Worm (Caenorhabditis elegans) whole organism, L4 larva: ENCODE measurements around the gene ZC262.4.

Experiments
- F10B5.3 ChIP-seq: sonication (generic microtip); optimal IDR thresholded peaks from 2 replicates; lab custom pipeline; 2016; ENCODE audit warnings: mild to moderate bottlenecking, missing genetic modification characterization, missing compliant biosample characterization
- F26F4.8 ChIP-seq: fragments of 200-800 bp; sonication (Bioruptor generic); conservative IDR thresholded peaks from 2 replicates; pipeline ENCODE4 v1.3.6; 2022; ENCODE audit warnings: missing genetic modification characterization, missing compliant biosample characterization
- R02D3.7 ChIP-seq: fragments of 150-350 bp; sonication (generic microtip); optimal IDR thresholded peaks from 3 replicates; lab custom pipeline; 2014; ENCODE audit warnings: missing biosample characterization, missing genetic modification characterization
- Y75B8A.6 ChIP-seq: fragments of 200-800 bp; sonication (Bioruptor generic); IDR thresholded peaks from 2 replicates; pipeline ENCODE4 v1.3.6; 2022; ENCODE audit warnings: missing genetic modification reagents, missing genetic modification characterization, missing compliant biosample characterization
- ZK337.2 ChIP-seq: fragments of 200-800 bp; sonication (Bioruptor generic); IDR thresholded peaks from 2 replicates; pipeline ENCODE4 v1.3.6; 2022; ENCODE audit warnings: missing genetic modification reagents, missing genetic modification characterization, missing compliant biosample characterization
- ama-1 ChIP-seq: fragments of 150-350 bp; optimal IDR thresholded peaks from 2 replicates; lab custom pipeline; 2014; ENCODE audit warnings: inconsistent platforms, mixed read lengths
- arid-1 ChIP-seq: fragments of 200-800 bp; sonication (Bioruptor generic); conservative IDR thresholded peaks from 2 replicates; pipeline ENCODE4 v1.3.6; 2022; ENCODE audit warnings: missing genetic modification reagents, missing genetic modification characterization, missing compliant biosample characterization
- attf-4 ChIP-seq: sonication (generic microtip); optimal IDR thresholded peaks from 3 replicates; lab custom pipeline; 2017; ENCODE audit warnings: missing biosample characterization, missing genetic modification characterization
- ceh-20 ChIP-seq: fragments of 200-800 bp; sonication (Bioruptor generic); IDR thresholded peaks from 2 replicates; pipeline ENCODE4 v1.3.6; 2022; ENCODE audit warnings: missing genetic modification reagents, missing genetic modification characterization, missing compliant biosample characterization
- ceh-28 ChIP-seq: fragments of 150-350 bp; optimal IDR thresholded peaks from 2 replicates; lab custom pipeline; 2014; ENCODE audit warnings: missing biosample characterization, missing genetic modification reagents, missing genetic modification characterization
- ceh-44 ChIP-seq: fragments of 200-800 bp; sonication (Bioruptor generic); IDR thresholded peaks from 2 replicates; pipeline ENCODE4 v1.3.6; 2022; ENCODE audit warnings: missing genetic modification reagents, missing genetic modification characterization, missing compliant biosample characterization
- ces-1 ChIP-seq: fragments of 150-350 bp; sonication (generic microtip); optimal IDR thresholded peaks from 4 replicates; lab custom pipeline; 2014; ENCODE audit warnings: missing biosample characterization, missing genetic modification reagents, missing genetic modification characterization
- cey-2 ChIP-seq: sonication (generic microtip); optimal IDR thresholded peaks from 3 replicates; lab custom pipeline; 2017; ENCODE audit warnings: missing genetic modification characterization, mild to moderate bottlenecking, missing compliant biosample characterization, antibody characterized with exemption, borderline replicate concordance; ENCODE audit not compliant: insufficient read depth
- ctbp-1 ChIP-seq: fragments of 200-800 bp; sonication (Bioruptor generic); IDR thresholded peaks from 2 replicates; pipeline ENCODE4 v1.3.6; 2022; ENCODE audit warnings: missing genetic modification reagents, missing genetic modification characterization, missing compliant biosample characterization
- daf-12 ChIP-seq: fragments of 150-350 bp; optimal IDR thresholded peaks from 2 replicates; lab custom pipeline; 2014; ENCODE audit warnings: missing biosample characterization, missing genetic modification reagents, missing genetic modification characterization
- daf-19 ChIP-seq: fragments of 200-800 bp; sonication (Bioruptor generic); conservative IDR thresholded peaks from 2 replicates; pipeline ENCODE4 v1.3.6; 2022; ENCODE audit warnings: missing genetic modification characterization, missing compliant biosample characterization
- dmd-8 ChIP-seq: fragments of 200-800 bp; sonication (Bioruptor generic); IDR thresholded peaks from 2 replicates; pipeline ENCODE4 v1.3.6; 2022; ENCODE audit warnings: missing genetic modification characterization, missing compliant biosample characterization
- duxl-1 ChIP-seq: sonication (generic microtip); optimal IDR thresholded peaks from 2 replicates; lab custom pipeline; 2016; ENCODE audit warnings: mild to moderate bottlenecking, missing genetic modification characterization, moderate library complexity, missing compliant biosample characterization; ENCODE audit not compliant: poor library complexity
- egl-43 ChIP-seq: fragments of 200-800 bp; sonication (Bioruptor generic); IDR thresholded peaks from 2 replicates; pipeline ENCODE4 v1.3.6; 2022; ENCODE audit warnings: missing genetic modification reagents, missing genetic modification characterization, missing compliant biosample characterization
- fos-1 ChIP-seq: fragments of 150-350 bp; optimal IDR thresholded peaks from 2 replicates; lab custom pipeline; 2014; ENCODE audit warnings: missing biosample characterization, missing genetic modification characterization
- gei-8 ChIP-seq: fragments of 200-800 bp; sonication (Bioruptor generic); optimal IDR thresholded peaks from 2 replicates; lab custom pipeline; 2018; ENCODE audit warnings: mild to moderate bottlenecking, missing genetic modification characterization, missing compliant biosample characterization
- hlh-11 ChIP-seq: fragments of 200-800 bp; sonication (Bioruptor generic); optimal IDR thresholded peaks from 2 replicates; lab custom pipeline; 2018; ENCODE audit warnings: mild to moderate bottlenecking, missing genetic modification characterization, missing compliant biosample characterization
- jun-1 ChIP-seq: fragments of 150-350 bp; optimal IDR thresholded peaks from 2 replicates; lab custom pipeline; 2014; ENCODE audit warnings: missing biosample characterization, missing genetic modification reagents, missing genetic modification characterization
- lin-13 ChIP-seq: fragments of 150-350 bp; optimal IDR thresholded peaks from 2 replicates; lab custom pipeline; 2014; ENCODE audit warnings: missing biosample characterization, missing genetic modification reagents, missing genetic modification characterization
- lin-15B ChIP-seq: fragments of 150-350 bp; sonication (generic microtip); optimal IDR thresholded peaks from 3 replicates; lab custom pipeline; 2014; ENCODE audit warnings: missing biosample characterization, missing genetic modification characterization
- lin-38 ChIP-seq: fragments of 200-800 bp; sonication (Bioruptor generic); IDR thresholded peaks from 2 replicates; pipeline ENCODE4 v1.3.6; 2022; ENCODE audit warnings: missing genetic modification reagents, missing genetic modification characterization, missing compliant biosample characterization
- lsy-2 ChIP-seq, 2 experiments: fragments of 150-350 bp in 1 of 2; sonication (generic microtip) in 1 of 2; optimal IDR thresholded peaks; 2 replicates each; lab custom pipeline; 2014 to 2017; ENCODE audit warnings: missing biosample characterization in 2 of 2, missing genetic modification characterization in 2 of 2
- madf-5 ChIP-seq, 2 experiments: fragments of 200-800 bp; sonication (Bioruptor generic); IDR thresholded peaks; 2 replicates each; pipeline ENCODE4 v1.3.6; 2022; ENCODE audit warnings: missing compliant biosample characterization in 2 of 2, missing genetic modification characterization in 2 of 2
- madf-9 ChIP-seq: fragments of 200-800 bp; sonication (Bioruptor generic); conservative IDR thresholded peaks from 2 replicates; pipeline ENCODE4 v1.3.6; 2022; ENCODE audit warnings: missing genetic modification reagents, missing genetic modification characterization, missing compliant biosample characterization
- mdl-1 ChIP-seq, 2 experiments: fragments of 150-350 bp in 1 of 2; sonication (generic microtip) in 1 of 2; optimal IDR thresholded peaks; 2 replicates each; lab custom pipeline; 2014 to 2017; ENCODE audit warnings: missing biosample characterization in 2 of 2, missing genetic modification characterization in 2 of 2
- mdt-29 ChIP-seq: fragments of 200-800 bp; sonication (Bioruptor generic); IDR thresholded peaks from 2 replicates; pipeline ENCODE4 v1.3.6; 2022; ENCODE audit warnings: missing genetic modification reagents, missing genetic modification characterization, missing compliant biosample characterization
- mep-1 ChIP-seq: fragments of 150-350 bp; sonication (generic microtip); optimal IDR thresholded peaks from 3 replicates; lab custom pipeline; 2014; ENCODE audit warnings: missing biosample characterization, missing genetic modification characterization
- mxl-2 ChIP-seq: fragments of 200-800 bp; sonication (Bioruptor generic); conservative IDR thresholded peaks from 2 replicates; pipeline ENCODE4 v1.3.6; 2022; ENCODE audit warnings: missing genetic modification reagents, missing genetic modification characterization, missing compliant biosample characterization
- mxl-3 ChIP-seq: fragments of 200-800 bp; sonication (Bioruptor generic); optimal IDR thresholded peaks from 2 replicates; lab custom pipeline; 2018; ENCODE audit warnings: mild to moderate bottlenecking, missing genetic modification characterization, missing compliant biosample characterization
- nhr-102 ChIP-seq: sonication (generic microtip); optimal IDR thresholded peaks from 2 replicates; lab custom pipeline; 2016; ENCODE audit warnings: mild to moderate bottlenecking, missing genetic modification characterization, moderate library complexity, missing compliant biosample characterization
- nhr-11 ChIP-seq: fragments of 150-350 bp; optimal IDR thresholded peaks from 2 replicates; lab custom pipeline; 2014; ENCODE audit warnings: missing biosample characterization, missing genetic modification characterization
- nhr-48 ChIP-seq: sonication (generic microtip); optimal IDR thresholded peaks from 2 replicates; lab custom pipeline; 2016; ENCODE audit warnings: mild to moderate bottlenecking, missing genetic modification characterization, missing compliant biosample characterization
- nhr-76 ChIP-seq: fragments of 150-350 bp; optimal IDR thresholded peaks from 2 replicates; lab custom pipeline; 2014; ENCODE audit warnings: missing biosample characterization, missing genetic modification characterization
- nhr-77 ChIP-seq: fragments of 150-350 bp; optimal IDR thresholded peaks from 2 replicates; lab custom pipeline; 2014; ENCODE audit warnings: missing biosample characterization, missing genetic modification characterization
- pha-4 ChIP-seq, 2 experiments: fragments of 150-350 bp in 1 of 2; fragments of 200-800 bp in 1 of 2; sonication (Bioruptor generic) in 1 of 2; IDR thresholded peaks in 1 of 2; optimal IDR thresholded peaks in 1 of 2; 2 replicates each; pipeline versions ENCODE4 v1.3.6 to Lab custom; 2014 to 2022; ENCODE audit warnings: missing genetic modification characterization in 2 of 2, missing genetic modification reagents in 2 of 2, missing biosample characterization in 1 of 2, missing compliant biosample characterization in 1 of 2
- php-3 ChIP-seq: fragments of 200-800 bp; sonication (Bioruptor generic); IDR thresholded peaks from 2 replicates; pipeline ENCODE4 v1.3.6; 2022; ENCODE audit warnings: missing genetic modification reagents, missing genetic modification characterization, missing compliant biosample characterization
- rbr-2 ChIP-seq: sonication (generic microtip); optimal IDR thresholded peaks from 2 replicates; lab custom pipeline; 2016; ENCODE audit warnings: missing genotype, missing genetic modification characterization, missing compliant biosample characterization
- saeg-2 ChIP-seq: fragments of 200-800 bp; sonication (Bioruptor generic); IDR thresholded peaks from 2 replicates; pipeline ENCODE4 v1.3.6; 2022; ENCODE audit warnings: missing genetic modification reagents, missing genetic modification characterization, missing compliant biosample characterization
- set-16 ChIP-seq: fragments of 200-800 bp; sonication (Bioruptor generic); IDR thresholded peaks from 2 replicates; pipeline ENCODE4 v1.3.6; 2022; ENCODE audit warnings: missing genetic modification reagents, missing genetic modification characterization, missing compliant biosample characterization
- snpc-4 ChIP-seq: fragments of 150-350 bp; optimal IDR thresholded peaks from 2 replicates; lab custom pipeline; 2014; ENCODE audit warnings: missing biosample characterization, missing genetic modification characterization
- spr-3 ChIP-seq: fragments of 200-800 bp; sonication (Bioruptor generic); optimal IDR thresholded peaks from 2 replicates; lab custom pipeline; 2018; ENCODE audit warnings: mild to moderate bottlenecking, missing genetic modification characterization, missing compliant biosample characterization
- tra-1 ChIP-seq: fragments of 200-800 bp; sonication (Bioruptor generic); IDR thresholded peaks from 2 replicates; pipeline ENCODE4 v1.3.6; 2022; ENCODE audit warnings: missing genetic modification reagents, missing genetic modification characterization, missing compliant biosample characterization
- unc-130 ChIP-seq: sonication (generic microtip); optimal IDR thresholded peaks from 2 replicates; lab custom pipeline; 2016; ENCODE audit warnings: missing genetic modification reagents, missing genetic modification characterization, missing compliant biosample characterization
- unc-39 ChIP-seq: sonication (generic microtip); optimal IDR thresholded peaks from 2 replicates; lab custom pipeline; 2017; ENCODE audit warnings: missing biosample characterization, missing genetic modification characterization
- vab-7 ChIP-seq: fragments of 200-800 bp; sonication (Bioruptor generic); IDR thresholded peaks from 2 replicates; pipeline ENCODE4 v1.3.6; 2022; ENCODE audit warnings: missing genetic modification reagents, missing genetic modification characterization, missing compliant biosample characterization
- zfp-2 ChIP-seq: sonication (generic microtip); optimal IDR thresholded peaks from 2 replicates; lab custom pipeline; 2016; ENCODE audit warnings: mild to moderate bottlenecking, missing genetic modification characterization, missing compliant biosample characterization

ZC262.4 gene

DNA sequence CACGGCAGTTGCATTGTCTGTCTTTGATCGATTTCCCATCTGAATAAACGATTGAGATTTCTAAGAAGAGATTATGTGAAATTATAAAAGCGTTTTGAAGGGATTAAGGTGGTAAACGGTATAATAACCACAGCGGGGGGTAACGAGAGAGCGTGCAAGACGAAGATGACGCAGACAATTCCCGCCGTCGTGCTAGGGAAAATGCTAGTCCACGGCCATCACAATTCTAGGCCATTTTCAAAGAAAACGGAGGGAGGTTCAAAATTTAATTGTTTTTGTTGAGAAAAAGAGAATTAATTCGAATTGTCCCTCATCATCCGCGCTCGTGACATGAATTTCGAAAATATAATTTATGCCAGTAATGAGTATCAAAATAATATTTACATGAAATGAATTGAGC is 15.2 kb downstream of the ZC262.4 start, which contains the start of gene F10E9.11:
TSS of gene F10E9.11 (minus strand) at position 161 of the 400 bp plus-strand sequence.
- TF ChIP-seq attf-4 (tag; lab: Kevin White, UChicago), result no peak
- peak; percentile 96 for TF ChIP-seq unc-130 (GFP tag; lab: Kevin White, UChicago)
- TF ChIP-seq nhr-48 (tag; lab: Kevin White, UChicago), result peak; percentile 24
- no peak for TF ChIP-seq nhr-77
- TF ChIP-seq R02D3.7 (tag; lab: Kevin White, UChicago), result no peak
- no peak for TF ChIP-seq php-3
- no peak for TF ChIP-seq dmd-8 (GFP tag; lab: Robert Waterston, UW)
- TF ChIP-seq ceh-44 (GFP tag; lab: Robert Waterston, UW), result peak; percentile 48; the same call in 1 of the 2 replicates
- TF ChIP-seq duxl-1 (tag; lab: Kevin White, UChicago), result peak; percentile 57
- no peak for TF ChIP-seq fos-1 (tag; lab: Kevin White, UChicago)
- no peak for TF ChIP-seq set-16 (GFP tag; lab: Robert Waterston, UW)
- TF ChIP-seq daf-12 (tag; lab: Kevin White, UChicago), result no peak
- no peak for TF ChIP-seq hlh-11 (tag; lab: Kevin White, UChicago)
- TF ChIP-seq madf-5 (GFP tag; IDR thresholded peaks at IDR 0.05; lab: Robert Waterston, UW), result no peak
- TF ChIP-seq ceh-28 (tag; lab: Kevin White, UChicago), result no peak
- TF ChIP-seq lin-13 (GFP tag; lab: Kevin White, UChicago), result peak; percentile 22
- TF ChIP-seq daf-19 (GFP tag; lab: Robert Waterston, UW), result 0 out of 2 replicates have a peak, but pooled peaks have one; percentile 16
- TF ChIP-seq egl-43, result no peak
- TF ChIP-seq pha-4 (GFP tag; IDR thresholded peaks at IDR 0.05; lab: Robert Waterston, UW), result no peak
- peak; percentile 18 for TF ChIP-seq pha-4 (tag; optimal IDR thresholded peaks at IDR 0.05; lab: Kevin White, UChicago)
- TF ChIP-seq mxl-2 (GFP tag; lab: Robert Waterston, UW), result no peak
- 0 out of 2 replicates have a peak, but pooled peaks have one; percentile 20 for TF ChIP-seq tra-1
- TF ChIP-seq mdt-29 (GFP tag; lab: Robert Waterston, UW), result no peak
- no peak for TF ChIP-seq Y75B8A.6 (GFP tag; lab: Robert Waterston, UW)
- TF ChIP-seq unc-39 (tag; lab: Kevin White, UChicago), result no peak
- TF ChIP-seq lin-15B (tag; lab: Kevin White, UChicago), result no peak
- TF ChIP-seq mep-1 (tag; lab: Kevin White, UChicago), result peak; percentile 58
- no peak for TF ChIP-seq spr-3 (GFP tag; lab: Kevin White, UChicago)
- TF ChIP-seq rbr-2, result peak; percentile 46
- no peak for TF ChIP-seq snpc-4 (tag; lab: Kevin White, UChicago)
- peak; percentile 83 for TF ChIP-seq ZK337.2 (GFP tag; lab: Robert Waterston, UW)
- TF ChIP-seq nhr-11 (tag; lab: Kevin White, UChicago), result peak; percentile 18
- TF ChIP-seq arid-1 (GFP tag; lab: Robert Waterston, UW), result peak; percentile 73; the same call in 1 of the 2 replicates
- TF ChIP-seq F26F4.8, result no peak
- TF ChIP-seq F10B5.3 (tag; lab: Kevin White, UChicago), result no peak
- TF ChIP-seq nhr-76 (tag; lab: Kevin White, UChicago), result no peak
- TF ChIP-seq cey-2 (tag; lab: Kevin White, UChicago), result no peak
- no peak for TF ChIP-seq jun-1 (tag; lab: Kevin White, UChicago)
- TF ChIP-seq ctbp-1 (GFP tag; lab: Robert Waterston, UW), result no peak
- TF ChIP-seq nhr-102 (tag; lab: Kevin White, UChicago), result peak; percentile 13
- TF ChIP-seq ama-1 (lab: Kevin White, UChicago), result no peak
- TF ChIP-seq mxl-3 (GFP tag; lab: Kevin White, UChicago), result peak; percentile 64
- peak; percentile 51; the same call in 1 of the 2 replicates for TF ChIP-seq madf-9 (GFP tag; lab: Robert Waterston, UW)
- TF ChIP-seq zfp-2 (tag; lab: Kevin White, UChicago), result no peak
- TF ChIP-seq ces-1, result no peak
- peak; percentile 26; the same call in 1 of the 2 replicates for TF ChIP-seq ceh-20 (GFP tag; lab: Robert Waterston, UW)
- no peak for TF ChIP-seq saeg-2
- peak; percentile 37; the same call in 1 of the 2 replicates for TF ChIP-seq vab-7 (GFP tag; lab: Robert Waterston, UW)
- TF ChIP-seq lsy-2 (tag; optimal IDR thresholded peaks at IDR 0.05; lab: Kevin White, UChicago), result peak; percentile 28 to 88
- no peak for TF ChIP-seq mdl-1 (tag; optimal IDR thresholded peaks at IDR 0.05; lab: Kevin White, UChicago)
- no peak for TF ChIP-seq gei-8 (GFP tag; lab: Kevin White, UChicago)
- TF ChIP-seq lin-38 (GFP tag; lab: Robert Waterston, UW), result peak; percentile 78
